Worm (Caenorhabditis elegans) whole organism, early embryonic: ENCODE data around the gene wdfy-2.

Source experiments
- ama-1 ChIP-seq: fragments of 150-350 bp; optimal IDR thresholded peaks from 2 replicates; lab custom pipeline; 2014
- flt-1 ChIP-seq: fragments of 200-800 bp; sonication (Bioruptor generic); IDR thresholded peaks from 2 replicates; pipeline ENCODE4 v1.3.6; 2022; ENCODE audit warnings: missing genetic modification characterization, missing compliant biosample characterization
- hmbx-1 ChIP-seq: sonication (generic microtip); optimal IDR thresholded peaks from 2 replicates; lab custom pipeline; 2016; ENCODE audit warnings: mild to moderate bottlenecking, missing genetic modification characterization, missing compliant biosample characterization
- pes-1 ChIP-seq: fragments of 200-800 bp; sonication (Bioruptor generic); IDR thresholded peaks from 2 replicates; pipeline ENCODE4 v1.3.6; 2022; ENCODE audit warnings: missing genetic modification reagents, missing genetic modification characterization, missing compliant biosample characterization
- scrt-1 ChIP-seq: fragments of 200-800 bp; sonication (Bioruptor generic); IDR thresholded peaks from 2 replicates; pipeline ENCODE4 v1.3.6; 2022; ENCODE audit warnings: missing genetic modification characterization, missing compliant biosample characterization
- tra-4 ChIP-seq: sonication (generic microtip); optimal IDR thresholded peaks from 2 replicates; lab custom pipeline; 2017; ENCODE audit warnings: missing genetic modification characterization, missing compliant biosample characterization

DNA sequence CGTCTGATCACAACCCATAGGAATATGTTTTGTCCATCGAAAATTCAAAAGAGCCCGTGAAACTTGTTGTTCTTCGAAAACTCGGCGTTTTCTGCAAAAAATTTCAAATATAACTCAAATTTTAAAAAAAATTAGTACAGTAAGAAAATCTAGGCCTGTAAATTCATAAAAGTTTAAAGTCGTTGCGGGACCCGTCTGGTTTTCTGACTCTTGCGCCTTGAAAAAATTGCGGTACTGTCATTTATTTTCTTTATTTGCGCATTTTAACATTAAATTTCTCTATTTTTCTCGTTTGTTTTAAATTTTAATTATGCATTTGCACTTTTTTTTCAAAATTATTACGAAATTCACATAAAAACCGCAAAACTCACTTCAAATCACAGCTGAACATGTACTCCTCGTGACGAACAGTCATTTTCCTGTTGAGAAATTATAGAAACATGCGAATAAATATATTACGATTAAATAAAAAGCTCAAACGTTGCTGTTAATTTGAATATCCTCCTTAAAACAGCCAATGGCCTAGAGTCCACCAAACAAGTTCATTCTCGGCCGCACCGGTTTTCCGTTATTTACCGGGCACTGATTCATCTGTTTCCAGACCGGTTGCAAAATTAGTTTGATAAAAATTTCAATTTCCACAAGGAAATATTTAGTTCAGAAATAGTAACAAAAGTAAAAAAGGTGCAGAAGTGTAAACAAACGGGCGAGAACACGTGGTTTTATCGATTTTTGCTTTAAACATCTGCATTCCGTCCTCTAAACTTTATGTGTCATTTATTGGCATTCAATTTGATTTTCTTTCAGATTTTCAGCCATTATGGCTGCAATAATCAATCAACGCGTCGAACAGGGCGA is at the start of gene wdfy-2, which contains the start of gene csa-1:
- no peak for TF ChIP-seq ama-1
- no peak for TF ChIP-seq hmbx-1 (tag; lab: Kevin White, UChicago)
- TF ChIP-seq flt-1 (GFP tag; lab: Robert Waterston, UW) = no peak
- TF ChIP-seq scrt-1 (GFP tag; lab: Robert Waterston, UW) = no peak
- TF ChIP-seq pes-1 (GFP tag; lab: Robert Waterston, UW) = no peak
- TF ChIP-seq tra-4 = no peak
